Worm (Caenorhabditis elegans): Measurements from ENCODE around the gene fbxb-87.

DNA sequence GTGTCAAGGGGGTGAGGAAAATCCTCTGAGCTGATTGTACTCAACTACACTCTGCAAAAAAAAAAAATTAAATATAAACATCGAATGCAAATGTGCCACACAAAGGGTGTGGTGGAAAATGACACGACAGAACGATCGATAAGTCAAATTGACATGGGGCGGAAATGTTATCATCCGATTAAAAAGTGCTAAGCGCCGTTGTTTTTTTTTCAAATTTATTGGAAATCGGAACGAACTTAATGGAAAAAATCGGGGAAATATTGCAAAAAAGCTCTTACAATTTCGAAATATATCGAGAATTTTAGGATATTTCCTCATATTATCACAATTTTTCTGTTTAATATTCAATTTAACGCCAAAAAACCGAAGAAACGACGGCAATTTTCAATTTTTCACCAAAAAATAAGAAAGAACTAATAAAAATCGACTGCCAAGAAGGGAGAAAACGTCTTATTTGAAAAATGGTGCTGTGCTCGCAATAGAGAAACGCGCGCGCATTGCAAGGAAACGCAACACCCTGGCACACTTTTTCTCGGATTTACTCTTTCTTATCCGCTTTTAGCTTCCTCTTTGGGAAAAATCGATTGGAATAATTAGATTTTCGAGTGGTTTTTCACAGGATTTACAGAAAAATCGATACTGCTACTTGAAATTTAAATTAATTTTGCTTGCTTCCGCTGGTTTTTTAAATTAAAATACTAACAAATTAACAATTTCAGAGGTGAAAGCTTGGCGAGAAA lies 25.5 kb upstream of the fbxb-87 start, which contains the start of the genes cey-4 and vps-50:
- TF ChIP-seq snpc-4 (tag; optimal IDR thresholded peaks at IDR 0.05) (no peak), elt-3 (tag; optimal IDR thresholded peaks at IDR 0.05) (no peak), mep-1 (tag; optimal IDR thresholded peaks at IDR 0.05) (peak; percentile 44), nhr-12 (tag; optimal IDR thresholded peaks at IDR 0.05) (no peak), unc-39 (tag; optimal IDR thresholded peaks at IDR 0.05) (no peak), lsy-2 (tag; optimal IDR thresholded peaks at IDR 0.05) (peak; percentile 9), nhr-2 (tag; optimal IDR thresholded peaks at IDR 0.05) (no peak), lin-13 (tag; optimal IDR thresholded peaks at IDR 0.05) (no peak), elt-1 (tag; optimal IDR thresholded peaks at IDR 0.05; ENCODE audit: borderline replicate concordance, insufficient read depth) (no peak), M03D4.4 (tag; optimal IDR thresholded peaks at IDR 0.05) (no peak), nhr-237 (tag; optimal IDR thresholded peaks at IDR 0.05) (no peak)

All from whole organism, mixed stage, embryonic.